Fruit fly (Drosophila melanogaster) whole organism, embryonic: Measurements from ENCODE around the gene Doc2.

Experiments used
- Ada2b ChIP-seq: fragments of 200-800 bp; sonication (Bioruptor generic); IDR thresholded peaks from 2 replicates; pipeline ENCODE4 v1.3.6; 2022; ENCODE audit warnings: missing biosample characterization, missing genetic modification characterization
- Adf1 ChIP-seq: fragments of 200-800 bp; sonication (Bioruptor generic); IDR thresholded peaks from 2 replicates; pipeline ENCODE4 v1.3.6; 2022; ENCODE audit warnings: missing biosample characterization, missing genetic modification characterization
- Blimp-1 ChIP-seq: fragments of 200-800 bp; sonication (Bioruptor generic); optimal IDR thresholded peaks from 3 replicates; lab custom pipeline; 2018; ENCODE audit warnings: missing biosample characterization, missing genetic modification characterization, mild to moderate bottlenecking, moderate library complexity, missing genetic modification reagents
- Bteb2 ChIP-seq: fragments of 200-800 bp; sonication (Bioruptor generic); optimal IDR thresholded peaks from 2 replicates; lab custom pipeline; 2016; ENCODE audit warnings: missing biosample characterization, missing genetic modification characterization
- CG10462 ChIP-seq: fragments of 200-800 bp; sonication (Bioruptor generic); optimal IDR thresholded peaks from 2 replicates; lab custom pipeline; 2016; ENCODE audit warnings: missing biosample characterization, missing genetic modification characterization
- CG10543 ChIP-seq: fragments of 200-800 bp; sonication (Bioruptor generic); optimal IDR thresholded peaks from 3 replicates; lab custom pipeline; 2017; ENCODE audit warnings: missing biosample characterization, mild to moderate bottlenecking, missing genetic modification characterization, moderate library complexity
- CG11456 ChIP-seq: fragments of 200-800 bp; sonication (Bioruptor generic); IDR thresholded peaks from 3 replicates; pipeline ENCODE4 v1.3.6; 2022; ENCODE audit warnings: missing biosample characterization, missing genetic modification characterization
- CG12071 ChIP-seq: fragments of 200-800 bp; sonication (Bioruptor generic); optimal IDR thresholded peaks from 3 replicates; lab custom pipeline; 2018; ENCODE audit warnings: missing biosample characterization, mild to moderate bottlenecking, missing genetic modification characterization
- CG12155 ChIP-seq: fragments of 200-800 bp; sonication (Bioruptor generic); optimal IDR thresholded peaks from 3 replicates; lab custom pipeline; 2016; ENCODE audit warnings: missing biosample characterization, missing genetic modification characterization
- CG12391 ChIP-seq: fragments of 200-800 bp; sonication (Bioruptor generic); optimal IDR thresholded peaks from 3 replicates; lab custom pipeline; 2018; ENCODE audit warnings: missing biosample characterization, mild to moderate bottlenecking, missing genetic modification characterization, moderate library complexity
- CG14014 ChIP-seq: fragments of 200-800 bp; sonication (Bioruptor generic); IDR thresholded peaks from 2 replicates; pipeline ENCODE4 v1.3.6; 2022; ENCODE audit warnings: missing biosample characterization, missing genetic modification characterization
- CG15269 ChIP-seq: fragments of 200-800 bp; sonication (Bioruptor generic); optimal IDR thresholded peaks from 2 replicates; lab custom pipeline; 2018; ENCODE audit warnings: missing biosample characterization, mild to moderate bottlenecking, missing genetic modification characterization, moderate library complexity
- CG16779 ChIP-seq: fragments of 200-800 bp; sonication (Bioruptor generic); IDR thresholded peaks from 2 replicates; pipeline ENCODE4 v1.3.6; 2022; ENCODE audit warnings: missing biosample characterization, missing genetic modification characterization
- CG16813 ChIP-seq: fragments of 200-800 bp; sonication (Bioruptor generic); IDR thresholded peaks from 3 replicates; pipeline ENCODE4 v1.3.6; 2022; ENCODE audit warnings: missing biosample characterization, missing genetic modification characterization; ENCODE audit not compliant: partially characterized antibody
- CG1832 ChIP-seq: fragments of 200-800 bp; sonication (Bioruptor generic); optimal IDR thresholded peaks from 2 replicates; lab custom pipeline; 2017; ENCODE audit warnings: missing biosample characterization, mild to moderate bottlenecking, missing genetic modification characterization, inconsistent platforms
- CG30431 ChIP-seq: fragments of 200-800 bp; sonication (Bioruptor generic); optimal IDR thresholded peaks from 2 replicates; lab custom pipeline; 2017; ENCODE audit warnings: missing biosample characterization, missing genetic modification characterization
- CG4617 ChIP-seq: fragments of 200-800 bp; sonication (Bioruptor generic); optimal IDR thresholded peaks from 3 replicates; lab custom pipeline; 2016; ENCODE audit warnings: missing biosample characterization, missing genetic modification characterization, borderline replicate concordance
- CG5245 ChIP-seq: fragments of 200-800 bp; sonication (Bioruptor generic); optimal IDR thresholded peaks from 3 replicates; lab custom pipeline; 2016; ENCODE audit warnings: missing biosample characterization, missing genetic modification characterization
- CG6854 ChIP-seq: fragments of 200-800 bp; sonication (Bioruptor generic); optimal IDR thresholded peaks from 3 replicates; lab custom pipeline; 2017; ENCODE audit warnings: missing biosample characterization, mild to moderate bottlenecking, missing genetic modification characterization
- CG8089 ChIP-seq: fragments of 200-800 bp; sonication (Bioruptor generic); optimal IDR thresholded peaks from 3 replicates; lab custom pipeline; 2016; ENCODE audit warnings: missing biosample characterization, missing genetic modification characterization
- D19A ChIP-seq: fragments of 200-800 bp; optimal IDR thresholded peaks from 3 replicates; lab custom pipeline; 2019; ENCODE audit warnings: missing biosample characterization, mild to moderate bottlenecking, missing genetic modification characterization, moderate library complexity
- Eip74EF ChIP-seq, 2 experiments: fragments of 200-800 bp in 1 of 2; fragments of >200 bp in 1 of 2; sonication (Bioruptor generic) in 1 of 2; optimal IDR thresholded peaks; 2 replicates each; lab custom pipeline; 2017 to 2019; ENCODE audit warnings: missing biosample characterization in 2 of 2, missing genetic modification characterization in 2 of 2, mild to moderate bottlenecking in 1 of 2, moderate library complexity in 1 of 2
- HLHmδ ChIP-seq: fragments of 200-800 bp; sonication (Bioruptor generic); optimal IDR thresholded peaks from 2 replicates; lab custom pipeline; 2018; ENCODE audit warnings: missing biosample characterization, mild to moderate bottlenecking, missing genetic modification characterization, moderate library complexity
- Hand ChIP-seq: fragments of 200-800 bp; sonication (Bioruptor generic); optimal IDR thresholded peaks from 2 replicates; lab custom pipeline; 2017; ENCODE audit warnings: mild to moderate bottlenecking, missing biosample characterization, missing genetic modification reagents, missing genetic modification characterization
- Lhr ChIP-seq: fragments of 200-800 bp; sonication (Bioruptor generic); optimal IDR thresholded peaks from 3 replicates; lab custom pipeline; 2017; ENCODE audit warnings: mild to moderate bottlenecking, missing biosample characterization, missing genetic modification reagents, missing genetic modification characterization
- MTF-1 ChIP-seq: fragments of 200-800 bp; sonication (Bioruptor generic); optimal IDR thresholded peaks from 2 replicates; lab custom pipeline; 2018; ENCODE audit warnings: missing biosample characterization, mild to moderate bottlenecking, missing genetic modification characterization, borderline replicate concordance
- NFAT ChIP-seq: fragments of 200-800 bp; sonication (Bioruptor generic); IDR thresholded peaks from 2 replicates; pipeline ENCODE4 v1.3.6; 2022; ENCODE audit warnings: missing biosample characterization, missing genetic modification characterization
- Optix ChIP-seq: fragments of 200-800 bp; sonication (Bioruptor generic); IDR thresholded peaks from 3 replicates; pipeline ENCODE4 v1.3.6; 2022; ENCODE audit warnings: missing biosample characterization, missing genetic modification characterization
- PHDP ChIP-seq: fragments of 200-800 bp; sonication (Bioruptor generic); optimal IDR thresholded peaks from 3 replicates; lab custom pipeline; 2018; ENCODE audit warnings: missing biosample characterization, mild to moderate bottlenecking, missing genetic modification characterization, moderate library complexity
- Spps ChIP-seq: fragments of 200-800 bp; sonication (Bioruptor generic); optimal IDR thresholded peaks from 2 replicates; lab custom pipeline; 2018; ENCODE audit warnings: missing biosample characterization, mild to moderate bottlenecking, missing genetic modification characterization
- ac ChIP-seq: fragments of 200-800 bp; sonication (Bioruptor generic); optimal IDR thresholded peaks from 3 replicates; lab custom pipeline; 2017; ENCODE audit warnings: missing biosample characterization, mild to moderate bottlenecking, missing genetic modification characterization
- btn ChIP-seq: fragments of 200-800 bp; sonication (Bioruptor generic); optimal IDR thresholded peaks from 2 replicates; lab custom pipeline; 2016; ENCODE audit warnings: missing biosample characterization, missing genetic modification characterization
- chm ChIP-seq: fragments of 200-800 bp; sonication (Bioruptor generic); IDR thresholded peaks from 2 replicates; pipeline ENCODE4 v1.3.6; 2022; ENCODE audit warnings: missing biosample characterization, missing genetic modification characterization
- cwo ChIP-seq: fragments of 200-800 bp; sonication (Bioruptor generic); optimal IDR thresholded peaks from 3 replicates; lab custom pipeline; 2017; ENCODE audit warnings: missing biosample characterization, missing genetic modification characterization, mild to moderate bottlenecking, moderate library complexity, missing genetic modification reagents
- da ChIP-seq: fragments of 200-800 bp; sonication (Bioruptor generic); optimal IDR thresholded peaks from 2 replicates; lab custom pipeline; 2016; ENCODE audit warnings: missing biosample characterization, missing genetic modification characterization
- grn ChIP-seq: fragments of 200-800 bp; sonication (Bioruptor generic); optimal IDR thresholded peaks from 3 replicates; lab custom pipeline; 2017; ENCODE audit warnings: missing biosample characterization, missing genetic modification characterization
- inv ChIP-seq: fragments of 200-800 bp; sonication (Bioruptor generic); IDR thresholded peaks from 2 replicates; pipeline ENCODE4 v1.3.6; 2022; ENCODE audit warnings: missing biosample characterization, missing genetic modification characterization; ENCODE audit not compliant: partially characterized antibody
- knrl ChIP-seq: fragments of 200-800 bp; sonication (Bioruptor generic); IDR thresholded peaks from 3 replicates; pipeline ENCODE4 v1.3.6; 2022; ENCODE audit warnings: missing biosample characterization, missing genetic modification characterization; ENCODE audit not compliant: partially characterized antibody
- mirr ChIP-seq: fragments of 200-800 bp; sonication (Bioruptor generic); optimal IDR thresholded peaks from 3 replicates; lab custom pipeline; 2018; ENCODE audit warnings: missing biosample characterization, mild to moderate bottlenecking, missing genetic modification characterization
- peb ChIP-seq: fragments of 200-800 bp; sonication (Bioruptor generic); IDR thresholded peaks from 2 replicates; pipeline ENCODE4 v1.3.6; 2022; ENCODE audit warnings: missing biosample characterization, missing genetic modification characterization
- phol ChIP-seq: fragments of 200-800 bp; sonication (Bioruptor generic); optimal IDR thresholded peaks from 3 replicates; lab custom pipeline; 2018; ENCODE audit warnings: missing biosample characterization, mild to moderate bottlenecking, missing genetic modification characterization, moderate library complexity
- row ChIP-seq: fragments of 200-800 bp; sonication (Bioruptor generic); IDR thresholded peaks from 3 replicates; pipeline ENCODE4 v1.3.6; 2022; ENCODE audit warnings: missing biosample characterization, missing genetic modification characterization
- sima ChIP-seq: fragments of 200-800 bp; sonication (Bioruptor generic); optimal IDR thresholded peaks from 2 replicates; lab custom pipeline; 2016; ENCODE audit warnings: missing biosample characterization, missing genetic modification characterization
- sob ChIP-seq: fragments of 200-800 bp; sonication (Bioruptor generic); IDR thresholded peaks from 2 replicates; pipeline ENCODE4 v1.3.6; 2022; ENCODE audit warnings: missing biosample characterization, missing genetic modification characterization
- tin ChIP-seq: fragments of 200-800 bp; sonication (Bioruptor generic); optimal IDR thresholded peaks from 3 replicates; lab custom pipeline; 2016; ENCODE audit warnings: missing biosample characterization, missing genetic modification characterization
- trem ChIP-seq: fragments of 200-800 bp; optimal IDR thresholded peaks from 3 replicates; lab custom pipeline; 2019; ENCODE audit warnings: missing biosample characterization, mild to moderate bottlenecking, missing genetic modification characterization, moderate library complexity
- ttk ChIP-seq: fragments of 200-800 bp; sonication (Bioruptor generic); IDR thresholded peaks from 2 replicates; pipeline ENCODE4 v2.1.2; 2022; ENCODE audit warnings: missing biosample characterization, missing genetic modification characterization
- vnd ChIP-seq: fragments of 200-800 bp; sonication (Bioruptor generic); IDR thresholded peaks from 3 replicates; pipeline ENCODE4 v1.3.6; 2022; ENCODE audit warnings: missing biosample characterization, missing genetic modification characterization; ENCODE audit not compliant: partially characterized antibody
- z ChIP-seq: fragments of 200-800 bp; sonication (Bioruptor generic); IDR thresholded peaks from 3 replicates; pipeline ENCODE4 v1.3.6; 2022; ENCODE audit warnings: missing biosample characterization, missing genetic modification characterization
- zen2 ChIP-seq: fragments of 200-800 bp; sonication (Bioruptor generic); IDR thresholded peaks from 3 replicates; pipeline ENCODE4 v1.3.6; 2022; ENCODE audit warnings: missing biosample characterization, missing genetic modification characterization; ENCODE audit not compliant: partially characterized antibody

Doc2 gene

DNA sequence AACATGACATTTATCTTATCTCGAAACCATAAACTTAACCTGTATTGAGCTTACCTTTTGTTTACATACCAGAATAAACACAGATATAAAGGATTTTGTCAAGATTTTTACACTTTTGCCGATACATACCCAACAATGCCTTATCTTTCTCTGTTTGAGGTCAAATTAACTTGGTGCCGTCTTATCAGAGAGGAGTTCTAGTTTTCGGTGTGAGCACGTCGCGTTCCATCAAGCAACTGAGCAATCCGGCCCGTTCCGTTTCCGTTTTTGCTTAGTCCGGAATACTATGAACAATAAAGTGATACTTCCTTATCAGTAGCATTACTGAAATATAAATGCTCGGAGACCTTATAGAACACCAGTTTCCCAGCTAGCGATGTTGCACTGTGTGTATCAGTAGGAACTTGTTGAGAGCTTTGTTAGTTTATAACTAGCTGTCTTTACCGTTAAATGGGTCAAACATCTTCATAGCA is 33.2 kb downstream of the Doc2 start, which contains the start of gene Galk (continued):
- peak; percentile 87 for TF ChIP-seq NFAT
- peak; percentile 93 for TF ChIP-seq mirr (GFP tag; lab: Kevin White, UChicago)
- peak; percentile 43 for TF ChIP-seq grn (GFP tag; lab: Kevin White, UChicago)
- TF ChIP-seq CG30431 (GFP tag; lab: Kevin White, UChicago) = no peak
- peak; percentile 46; the same call in 1 of the 2 replicates for TF ChIP-seq CG14014
- TF ChIP-seq trem (tag; lab: Kevin White, UChicago) = no peak
- no peak for TF ChIP-seq HLHmδ (GFP tag; lab: Kevin White, UChicago)
- TF ChIP-seq CG16779 (GFP tag; lab: Robert Waterston, UW) = peak; percentile 86
- 0 out of 2 replicates have a peak, but pooled peaks have one; percentile 60 for TF ChIP-seq chm (GFP tag; lab: Robert Waterston, UW)
- TF ChIP-seq CG15269 (tag; lab: Kevin White, UChicago) = peak; percentile 69
- TF ChIP-seq PHDP (tag; lab: Kevin White, UChicago) = peak; percentile 52
- peak; percentile 52 for TF ChIP-seq Adf1 (GFP tag; lab: Robert Waterston, UW)
- TF ChIP-seq CG12071 (GFP tag; lab: Kevin White, UChicago) = peak; percentile 72
- TF ChIP-seq Eip74EF (GFP tag; optimal IDR thresholded peaks at IDR 0.05; lab: Kevin White, UChicago) = peak in 1 of 2 experiments; percentile 21
- peak; percentile 57 for TF ChIP-seq CG12155
- TF ChIP-seq CG8089 = no peak
- TF ChIP-seq Blimp-1 = peak; percentile 38
- TF ChIP-seq sima (GFP tag; lab: Kevin White, UChicago) = no peak
- TF ChIP-seq CG10462 = no peak
- peak; percentile 50 for TF ChIP-seq tin (GFP tag; lab: Kevin White, UChicago)
- peak; percentile 13 for TF ChIP-seq da (GFP tag; lab: Kevin White, UChicago)
- no peak for TF ChIP-seq CG1832 (GFP tag; lab: Kevin White, UChicago)
- peak; percentile 78 for TF ChIP-seq sob
- TF ChIP-seq z = no peak
- TF ChIP-seq D19A (tag; lab: Kevin White, UChicago) = no peak
- no peak for TF ChIP-seq Lhr (GFP tag; lab: Kevin White, UChicago)
- TF ChIP-seq knrl (GFP tag; lab: Robert Waterston, UW) = no peak
- no peak for TF ChIP-seq inv (GFP tag; lab: Robert Waterston, UW)
- TF ChIP-seq vnd (GFP tag; lab: Robert Waterston, UW) = no peak
- TF ChIP-seq Optix (GFP tag; lab: Robert Waterston, UW) = peak; percentile 49; the same call in 1 of the 3 replicates
- peak; percentile 36; the same call in 1 of the 2 replicates for TF ChIP-seq ttk (GFP tag; lab: Robert Waterston, UW)
- no peak for TF ChIP-seq CG4617 (GFP tag; lab: Kevin White, UChicago)
- TF ChIP-seq row = peak; percentile 92
- TF ChIP-seq btn (GFP tag; lab: Kevin White, UChicago) = no peak
- TF ChIP-seq CG16813 = no peak
- TF ChIP-seq zen2 (GFP tag; lab: Robert Waterston, UW) = no peak
- TF ChIP-seq cwo (GFP tag; lab: Kevin White, UChicago) = peak; percentile 70
- peak; percentile 54 for TF ChIP-seq Hand (GFP tag; lab: Kevin White, UChicago)
- no peak for TF ChIP-seq peb (GFP tag; lab: Robert Waterston, UW)
- TF ChIP-seq CG12391 (tag; lab: Kevin White, UChicago) = peak; percentile 42
- peak; percentile 44 for TF ChIP-seq MTF-1 (GFP tag; lab: Kevin White, UChicago)
- no peak for TF ChIP-seq CG5245 (GFP tag; lab: Kevin White, UChicago)
- TF ChIP-seq Spps (tag; lab: Kevin White, UChicago) = no peak
- peak; percentile 17 for TF ChIP-seq Bteb2 (GFP tag; lab: Kevin White, UChicago)
- TF ChIP-seq CG11456 (GFP tag; lab: Robert Waterston, UW) = peak; percentile 90
- TF ChIP-seq CG10543 (GFP tag; lab: Kevin White, UChicago) = peak; percentile 81
- TF ChIP-seq phol (tag; lab: Kevin White, UChicago) = no peak
- no peak for TF ChIP-seq ac (GFP tag; lab: Kevin White, UChicago)
- TF ChIP-seq Ada2b (GFP tag; lab: Robert Waterston, UW) = peak; percentile 67
- TF ChIP-seq CG6854 (GFP tag; lab: Kevin White, UChicago) = peak; percentile 51
